Worm (Caenorhabditis elegans) whole organism, young adult: ENCODE data around the gene hcf-1.

ENCODE experiments used
- B0261.1 ChIP-seq: sonication (generic microtip); optimal IDR thresholded peaks from 2 replicates; lab custom pipeline; 2016; ENCODE audit warnings: mild to moderate bottlenecking, missing genetic modification characterization, moderate library complexity, missing compliant biosample characterization
- B0336.3 ChIP-seq: fragments of 200-800 bp; sonication (Bioruptor generic); IDR thresholded peaks from 2 replicates; pipeline ENCODE4 v1.3.6; 2022; ENCODE audit warnings: missing genetic modification characterization, missing compliant biosample characterization
- F23B12.7 ChIP-seq: sonication (generic microtip); optimal IDR thresholded peaks from 2 replicates; lab custom pipeline; 2017; ENCODE audit warnings: missing genetic modification characterization, mild to moderate bottlenecking, missing compliant biosample characterization, antibody characterized with exemption, moderate library complexity; ENCODE audit not compliant: insufficient read depth
- F33H1.4 ChIP-seq: fragments of 200-800 bp; sonication (Bioruptor generic); IDR thresholded peaks from 2 replicates; pipeline ENCODE4 v1.3.6; 2022; ENCODE audit warnings: missing genetic modification reagents, missing genetic modification characterization, missing compliant biosample characterization
- F49E8.2 ChIP-seq: sonication (generic microtip); optimal IDR thresholded peaks from 3 replicates; lab custom pipeline; 2017; ENCODE audit warnings: missing genetic modification characterization, mild to moderate bottlenecking, missing compliant biosample characterization, antibody characterized with exemption, moderate library complexity; ENCODE audit not compliant: insufficient read depth
- T07F8.4 ChIP-seq: sonication (generic microtip); optimal IDR thresholded peaks from 2 replicates; lab custom pipeline; 2016; ENCODE audit warnings: mild to moderate bottlenecking, missing genetic modification characterization, moderate library complexity, missing compliant biosample characterization
- Y53F4B.3 ChIP-seq: fragments of 200-800 bp; sonication (Bioruptor generic); IDR thresholded peaks from 2 replicates; pipeline ENCODE4 v1.3.6; 2022; ENCODE audit warnings: missing genetic modification reagents, missing genetic modification characterization, missing compliant biosample characterization
- Y67H2A.10 ChIP-seq: fragments of 200-800 bp; sonication (Bioruptor generic); conservative IDR thresholded peaks from 2 replicates; pipeline ENCODE4 v1.3.6; 2022; ENCODE audit warnings: missing genetic modification reagents, missing genetic modification characterization, missing compliant biosample characterization
- aptf-2 ChIP-seq: fragments of 200-800 bp; sonication (Bioruptor generic); conservative IDR thresholded peaks from 2 replicates; pipeline ENCODE4 v1.3.6; 2022; ENCODE audit warnings: missing genetic modification reagents, missing genetic modification characterization, missing compliant biosample characterization
- atf-7 ChIP-seq: sonication (generic microtip); optimal IDR thresholded peaks from 2 replicates; lab custom pipeline; 2017; ENCODE audit warnings: mild to moderate bottlenecking, missing genetic modification characterization, missing compliant biosample characterization
- attf-5 ChIP-seq: fragments of 200-800 bp; sonication (Bioruptor generic); optimal IDR thresholded peaks from 2 replicates; lab custom pipeline; 2018; ENCODE audit warnings: mild to moderate bottlenecking, missing genetic modification characterization, missing compliant biosample characterization
- ceh-100 ChIP-seq: fragments of 200-800 bp; sonication (Bioruptor generic); IDR thresholded peaks from 2 replicates; pipeline ENCODE4 v1.3.6; 2022; ENCODE audit warnings: missing genetic modification reagents, missing genetic modification characterization, missing compliant biosample characterization
- ceh-79 ChIP-seq: sonication (generic microtip); optimal IDR thresholded peaks from 2 replicates; lab custom pipeline; 2017; ENCODE audit warnings: mild to moderate bottlenecking, missing genetic modification characterization, missing compliant biosample characterization
- die-1 ChIP-seq: sonication (generic microtip); optimal IDR thresholded peaks from 2 replicates; lab custom pipeline; 2016; ENCODE audit warnings: missing genotype, mild to moderate bottlenecking, missing genetic modification characterization, missing compliant biosample characterization
- dpl-1 ChIP-seq: fragments of 150-350 bp; optimal IDR thresholded peaks from 2 replicates; lab custom pipeline; 2014; ENCODE audit warnings: missing biosample characterization, missing genetic modification reagents, missing genetic modification characterization
- efl-1 ChIP-seq: fragments of 150-350 bp; optimal IDR thresholded peaks from 2 replicates; lab custom pipeline; 2014; ENCODE audit warnings: missing biosample characterization, missing genetic modification reagents, missing genetic modification characterization
- hmg-1.2 ChIP-seq: fragments of 200-800 bp; sonication (Bioruptor generic); IDR thresholded peaks from 2 replicates; pipeline ENCODE4 v1.3.6; 2022; ENCODE audit warnings: missing genetic modification reagents, missing genetic modification characterization, missing compliant biosample characterization
- hsf-1 ChIP-seq: fragments of 200-800 bp; sonication (Bioruptor generic); IDR thresholded peaks from 2 replicates; pipeline ENCODE4 v1.3.6; 2022; ENCODE audit warnings: missing genetic modification reagents, missing genetic modification characterization, missing compliant biosample characterization
- let-526 ChIP-seq: fragments of 200-800 bp; sonication (Bioruptor generic); IDR thresholded peaks from 2 replicates; pipeline ENCODE4 v1.3.6; 2022; ENCODE audit warnings: missing genetic modification reagents, missing genetic modification characterization, missing compliant biosample characterization
- lin-26 ChIP-seq: fragments of 200-800 bp; sonication (Bioruptor generic); IDR thresholded peaks from 2 replicates; pipeline ENCODE4 v1.3.6; 2022; ENCODE audit warnings: missing genetic modification reagents, missing genetic modification characterization, missing compliant biosample characterization
- lsy-27 ChIP-seq: sonication (generic microtip); optimal IDR thresholded peaks from 2 replicates; lab custom pipeline; 2017; ENCODE audit warnings: missing genetic modification characterization, mild to moderate bottlenecking, missing compliant biosample characterization, antibody characterized with exemption, missing genotype, borderline replicate concordance; ENCODE audit not compliant: insufficient read depth
- madf-10 ChIP-seq: sonication (generic microtip); optimal IDR thresholded peaks from 2 replicates; lab custom pipeline; 2016; ENCODE audit warnings: mild to moderate bottlenecking, missing genetic modification characterization, missing compliant biosample characterization
- madf-3 ChIP-seq: fragments of 200-800 bp; sonication (Bioruptor generic); IDR thresholded peaks from 2 replicates; pipeline ENCODE4 v1.3.6; 2022; ENCODE audit warnings: missing genetic modification reagents, missing genetic modification characterization, missing compliant biosample characterization
- madf-6 ChIP-seq: fragments of 200-800 bp; sonication (Bioruptor generic); IDR thresholded peaks from 2 replicates; pipeline ENCODE4 v1.3.6; 2022; ENCODE audit warnings: missing genetic modification reagents, missing genetic modification characterization, missing compliant biosample characterization
- madf-8 ChIP-seq: fragments of 200-800 bp; sonication (Bioruptor generic); conservative IDR thresholded peaks from 2 replicates; pipeline ENCODE4 v1.3.6; 2022; ENCODE audit warnings: missing genetic modification reagents, missing genetic modification characterization, missing compliant biosample characterization
- mcd-1 ChIP-seq: fragments of 200-800 bp; sonication (Bioruptor generic); IDR thresholded peaks from 2 replicates; pipeline ENCODE4 v1.3.6; 2022; ENCODE audit warnings: missing genetic modification reagents, missing genetic modification characterization, missing compliant biosample characterization
- nfya-2 ChIP-seq: fragments of 200-800 bp; sonication (Bioruptor generic); IDR thresholded peaks from 2 replicates; pipeline ENCODE4 v1.3.6; 2022; ENCODE audit warnings: missing genetic modification reagents, missing genetic modification characterization, missing compliant biosample characterization
- nhr-27 ChIP-seq: fragments of 200-800 bp; sonication (Bioruptor generic); optimal IDR thresholded peaks from 2 replicates; lab custom pipeline; 2018; ENCODE audit warnings: mild to moderate bottlenecking, missing genetic modification characterization, moderate library complexity, missing compliant biosample characterization
- pha-4 ChIP-seq: fragments of 150-350 bp; sonication (generic microtip); optimal IDR thresholded peaks from 2 replicates; lab custom pipeline; 2014; ENCODE audit warnings: missing biosample characterization, missing genetic modification reagents, missing genetic modification characterization
- rcor-1 ChIP-seq: fragments of 200-800 bp; sonication (Bioruptor generic); IDR thresholded peaks from 2 replicates; pipeline ENCODE4 v1.3.6; 2022; ENCODE audit warnings: missing genetic modification reagents, missing genetic modification characterization, missing compliant biosample characterization
- snpc-4 ChIP-seq, 5 experiments: fragments of 150-350 bp in 1 of 5; sonication (generic microtip) in 4 of 5; optimal IDR thresholded peaks; 2 replicates each; lab custom pipeline; 2014 to 2018; ENCODE audit warnings: missing genetic modification characterization in 5 of 5, missing biosample characterization in 3 of 5, antibody characterized with exemption in 2 of 5, mild to moderate bottlenecking in 2 of 5, missing compliant biosample characterization in 2 of 5, missing genotype in 2 of 5, moderate library complexity in 2 of 5, missing genetic modification reagents in 1 of 5
- tbx-9 ChIP-seq: sonication (generic microtip); optimal IDR thresholded peaks from 2 replicates; lab custom pipeline; 2016; ENCODE audit warnings: borderline replicate concordance, missing genetic modification characterization, inconsistent platforms, missing compliant biosample characterization
- unc-130 ChIP-seq: sonication (generic microtip); optimal IDR thresholded peaks from 2 replicates; lab custom pipeline; 2016; ENCODE audit warnings: missing genetic modification reagents, missing genetic modification characterization, missing compliant biosample characterization
- unc-62 ChIP-seq: fragments of 150-350 bp; optimal IDR thresholded peaks from 2 replicates; lab custom pipeline; 2014; ENCODE audit warnings: missing biosample characterization, missing genetic modification reagents, missing genetic modification characterization
- zfh-2 ChIP-seq: fragments of 200-800 bp; sonication (Bioruptor generic); conservative IDR thresholded peaks from 2 replicates; pipeline ENCODE4 v1.3.6; 2022; ENCODE audit warnings: missing genetic modification reagents, missing genetic modification characterization, missing compliant biosample characterization
- ztf-18 ChIP-seq: sonication (generic microtip); optimal IDR thresholded peaks from 2 replicates; lab custom pipeline; 2016; ENCODE audit warnings: missing genotype, mild to moderate bottlenecking, missing genetic modification characterization, missing compliant biosample characterization
- ztf-22 ChIP-seq: fragments of 200-800 bp; sonication (Bioruptor generic); optimal IDR thresholded peaks from 2 replicates; lab custom pipeline; 2018; ENCODE audit warnings: mild to moderate bottlenecking, missing genetic modification characterization, moderate library complexity, missing compliant biosample characterization
- ztf-28 ChIP-seq: fragments of 200-800 bp; sonication (Bioruptor generic); IDR thresholded peaks from 2 replicates; pipeline ENCODE4 v1.3.6; 2022; ENCODE audit warnings: missing genetic modification reagents, missing genetic modification characterization, missing compliant biosample characterization

Gene hcf-1

ce11 chrIV:7790801-7791588 is 16.9 kb upstream of the hcf-1 start, which contains the start of gene rsp-6 (continued):
- TF ChIP-seq nfya-2 (GFP tag; lab: Robert Waterston, UW) (no peak), B0261.1 (no peak), hsf-1 (GFP tag; lab: Robert Waterston, UW) (peak; percentile 67; the same call in 1 of the 2 replicates), Y67H2A.10 (GFP tag; lab: Robert Waterston, UW) (peak; percentile 18; the same call in 1 of the 2 replicates), aptf-2 (GFP tag; lab: Robert Waterston, UW) (peak; percentile 29; the same call in 1 of the 2 replicates), hmg-1.2 (peak; percentile 58; the same call in 1 of the 2 replicates), attf-5 (GFP tag; lab: Kevin White, UChicago) (peak; percentile 59), efl-1 (peak; percentile 93), Y53F4B.3 (GFP tag; lab: Robert Waterston, UW) (no peak), F23B12.7 (tag; lab: Kevin White, UChicago) (peak; percentile 81), nhr-27 (tag; lab: Kevin White, UChicago) (no peak), madf-3 (GFP tag; lab: Robert Waterston, UW) (peak; percentile 99), B0336.3 (GFP tag; lab: Robert Waterston, UW) (peak; percentile 66), ceh-79 (no peak), ztf-18 (tag; lab: Kevin White, UChicago) (peak; percentile 27), F33H1.4 (GFP tag; lab: Robert Waterston, UW) (peak; percentile 94), ztf-22 (GFP tag; lab: Kevin White, UChicago) (no peak), ztf-28 (GFP tag; lab: Robert Waterston, UW) (0 out of 2 replicates have a peak, but pooled peaks have one; percentile 8), T07F8.4 (tag; lab: Kevin White, UChicago) (no peak), dpl-1 (GFP tag; lab: Kevin White, UChicago) (peak; percentile 93), pha-4 (peak; percentile 13), unc-62 (GFP tag; lab: Kevin White, UChicago) (no peak), lsy-27 (tag; lab: Kevin White, UChicago) (no peak), tbx-9 (tag; lab: Kevin White, UChicago) (no peak), lin-26 (GFP tag; lab: Robert Waterston, UW) (peak; percentile 77), madf-10 (peak; percentile 88), rcor-1 (peak; percentile 62), unc-130 (peak; percentile 66), ceh-100 (GFP tag; lab: Robert Waterston, UW) (peak; percentile 61), snpc-4 (GFP tag; optimal IDR thresholded peaks at IDR 0.05; lab: Kevin White, UChicago) (peak; percentile 15), snpc-4 (tag; optimal IDR thresholded peaks at IDR 0.05; lab: Kevin White, UChicago) (peak; percentile 36 to 74 (median 62)), F49E8.2 (tag; lab: Kevin White, UChicago) (peak; percentile 83), mcd-1 (GFP tag; lab: Robert Waterston, UW) (peak; percentile 83), madf-6 (peak; percentile 95)

ce11 chrIV:7790151-7790691 is 16.1 kb upstream of the hcf-1 start:
- TF ChIP-seq zfh-2, result peak; percentile 36; the same call in 1 of the 2 replicates
- peak; percentile 7; the same call in 1 of the 2 replicates for TF ChIP-seq mcd-1 (GFP tag; lab: Robert Waterston, UW)
- TF ChIP-seq atf-7 (tag; lab: Kevin White, UChicago), result no peak
- TF ChIP-seq die-1 (tag; lab: Kevin White, UChicago), result no peak
- TF ChIP-seq madf-3 (GFP tag; lab: Robert Waterston, UW), result peak; percentile 57; the same call in 1 of the 2 replicates
- TF ChIP-seq let-526 (GFP tag; lab: Robert Waterston, UW), result 0 out of 2 replicates have a peak, but pooled peaks have one; percentile 47
- 0 out of 2 replicates have a peak, but pooled peaks have one; percentile 12 for TF ChIP-seq madf-8 (GFP tag; lab: Robert Waterston, UW)
